Worm (Caenorhabditis elegans): ENCODE results near the gene art-1.

Gene art-1

ce11 chrII:6935975-6936374 is 36.1 kb downstream of the art-1 start:
- TF ChIP-seq unc-3 (GFP tag; conservative IDR thresholded peaks at IDR 0.05): no peak
- no peak for TF ChIP-seq unc-3 (tag; optimal IDR thresholded peaks at IDR 0.05)
- peak; percentile 26 for TF ChIP-seq unc-55 (GFP tag; optimal IDR thresholded peaks at IDR 0.05)
- no peak for TF ChIP-seq pqm-1 (tag; optimal IDR thresholded peaks at IDR 0.05)

DNA sequence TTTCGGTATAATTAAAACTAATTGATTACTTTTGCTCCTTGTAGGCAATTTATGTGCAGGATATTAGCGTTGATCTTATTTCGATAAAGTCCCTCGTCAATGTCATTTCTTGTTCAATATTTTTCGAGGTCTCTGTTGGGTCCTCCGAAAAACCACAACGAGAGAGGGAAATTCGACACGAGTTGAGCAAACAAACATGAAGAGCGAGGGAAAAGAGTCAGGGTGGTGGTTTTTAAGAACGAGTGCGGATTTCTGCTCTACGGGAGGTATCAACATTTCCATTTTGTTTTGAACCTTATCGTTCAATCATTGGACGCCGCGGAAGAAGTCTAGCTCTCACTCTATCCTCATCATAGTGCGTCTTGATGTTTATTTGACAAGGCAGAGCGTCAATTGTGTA is 37.3 kb downstream of the art-1 start:
- TF ChIP-seq pros-1 (tag; optimal IDR thresholded peaks at IDR 0.05) (no peak), ceh-34 (tag; optimal IDR thresholded peaks at IDR 0.05) (peak; percentile 92), ceh-19 (GFP tag; optimal IDR thresholded peaks at IDR 0.05) (peak; percentile 25), pha-2 (tag; optimal IDR thresholded peaks at IDR 0.05) (no peak), hlh-6 (tag; optimal IDR thresholded peaks at IDR 0.05) (no peak)

- TF ChIP-seq tbx-7 (tag; optimal IDR thresholded peaks at IDR 0.05) (no peak), fkh-6 (tag; optimal IDR thresholded peaks at IDR 0.05) (no peak), ceh-2 (tag; optimal IDR thresholded peaks at IDR 0.05) (no peak), pros-1 (tag; optimal IDR thresholded peaks at IDR 0.05) (no peak), pax-1 (tag; optimal IDR thresholded peaks at IDR 0.05) (no peak), T23F11.4 (GFP tag; optimal IDR thresholded peaks at IDR 0.05) (no peak), ttx-3 (tag; optimal IDR thresholded peaks at IDR 0.05) (no peak), F13H6.1 (tag; optimal IDR thresholded peaks at IDR 0.05) (no peak), hlh-8 (tag; optimal IDR thresholded peaks at IDR 0.05) (no peak), mec-3 (tag; optimal IDR thresholded peaks at IDR 0.05; ENCODE audit: borderline replicate concordance) (no peak), nhr-232 (tag; optimal IDR thresholded peaks at IDR 0.05) (no peak), ceh-30 (tag; optimal IDR thresholded peaks at IDR 0.05) (no peak), ref-2 (tag; optimal IDR thresholded peaks at IDR 0.05) (no peak), hlh-15 (tag; optimal IDR thresholded peaks at IDR 0.05) (no peak), ceh-22 (tag; optimal IDR thresholded peaks at IDR 0.05) (no peak)
Measured at ce11 chrII:6932978-6933377, 39.1 kb downstream of the art-1 start.

DNA sequence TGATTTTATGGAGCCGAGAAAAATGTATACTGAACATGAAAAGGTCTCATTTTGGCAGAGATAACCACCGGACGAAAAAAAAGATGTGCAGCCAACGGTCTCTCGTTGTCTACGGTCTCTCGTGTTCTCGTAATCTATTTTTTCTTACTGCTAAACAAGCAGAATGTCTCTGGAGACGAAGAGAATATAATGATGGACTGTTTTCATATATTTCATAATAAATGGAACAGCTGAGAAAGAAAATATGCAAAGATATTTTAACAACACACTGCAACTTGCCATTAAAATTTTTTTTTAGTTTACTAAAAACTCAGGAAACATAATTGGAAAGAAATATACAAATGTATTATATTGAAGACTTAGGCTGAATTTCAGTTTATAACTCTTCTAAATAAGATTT is 42.0 kb downstream of the art-1 start:
- no peak for TF ChIP-seq ttx-3 (tag; optimal IDR thresholded peaks at IDR 0.05)
- TF ChIP-seq ceh-2 (tag; optimal IDR thresholded peaks at IDR 0.05): no peak
- TF ChIP-seq ceh-19 (GFP tag; optimal IDR thresholded peaks at IDR 0.05): no peak
- TF ChIP-seq ceh-45 (GFP tag; IDR thresholded peaks at IDR 0.05): no peak
- TF ChIP-seq elt-2 (tag; optimal IDR thresholded peaks at IDR 0.05): no peak

- TF ChIP-seq ztf-16 (tag; optimal IDR thresholded peaks at IDR 0.05) (no peak), hlh-30 (tag; optimal IDR thresholded peaks at IDR 0.05; ENCODE audit: insufficient read depth) (peak; percentile 66)
Measured at ce11 chrII:6928416-6928815, 43.6 kb downstream of the art-1 start, which contains the start of gene flcn-1. TSS of gene flcn-1 (plus strand) at chrII:6928763.

DNA sequence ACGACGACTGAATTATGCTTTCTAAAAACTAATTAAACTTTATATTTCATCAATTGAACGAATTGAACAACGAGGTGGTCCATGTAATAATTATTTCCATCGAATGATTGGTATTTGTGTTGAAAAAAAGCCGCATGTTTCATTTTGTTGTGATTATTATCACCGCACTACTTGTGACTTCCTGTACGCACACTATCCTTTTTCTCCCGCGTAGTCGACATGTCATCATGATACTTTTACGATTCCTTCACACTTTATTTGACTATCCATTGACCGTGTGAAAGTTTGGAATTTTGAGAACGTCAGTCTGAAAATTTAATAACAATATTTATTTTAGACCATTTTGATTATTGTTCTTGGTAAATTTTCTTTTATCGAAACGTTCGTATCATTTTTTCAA is 44.4 kb downstream of the art-1 start, which contains the start of gene F22D3.4:
TSS of gene F22D3.4 (minus strand) at position 1 of the 400 bp plus-strand sequence.
- TF ChIP-seq unc-86 (tag; optimal IDR thresholded peaks at IDR 0.05) (no peak), ceh-6 (GFP tag; optimal IDR thresholded peaks at IDR 0.05) (no peak), gmeb-2 (tag; optimal IDR thresholded peaks at IDR 0.05) (no peak), ceh-19 (GFP tag; optimal IDR thresholded peaks at IDR 0.05) (no peak), fkh-6 (tag; optimal IDR thresholded peaks at IDR 0.05) (no peak), madf-2 (tag; optimal IDR thresholded peaks at IDR 0.05) (no peak), nhr-232 (tag; optimal IDR thresholded peaks at IDR 0.05) (no peak), F13H6.1 (tag; optimal IDR thresholded peaks at IDR 0.05) (no peak), mec-3 (tag; optimal IDR thresholded peaks at IDR 0.05; ENCODE audit: borderline replicate concordance) (no peak), ztf-16 (tag; optimal IDR thresholded peaks at IDR 0.05) (no peak), pqm-1 (tag; optimal IDR thresholded peaks at IDR 0.05) (no peak), pros-1 (tag; optimal IDR thresholded peaks at IDR 0.05) (no peak), C38D4.7 (GFP tag; optimal IDR thresholded peaks at IDR 0.05) (no peak), nfya-1 (tag; optimal IDR thresholded peaks at IDR 0.05) (no peak), pha-4 (tag; optimal IDR thresholded peaks at IDR 0.05) (no peak), che-1 (tag; optimal IDR thresholded peaks at IDR 0.05) (no peak), ceh-22 (tag; optimal IDR thresholded peaks at IDR 0.05) (no peak), dve-1 (tag; optimal IDR thresholded peaks at IDR 0.05) (no peak), unc-55 (GFP tag; optimal IDR thresholded peaks at IDR 0.05) (no peak), hlh-13 (GFP tag; optimal IDR thresholded peaks at IDR 0.05) (no peak)
